Fruit fly (Drosophila melanogaster) whole organism, embryonic: ENCODE data around the gene CG11456.
A peak's percentile ranks its signal among the peaks of the same experiment; 100 is the strongest.

ENCODE experiments used
- CG10565 ChIP-seq: fragments of 200-800 bp; sonication (Bioruptor generic); optimal IDR thresholded peaks from 3 replicates; lab custom pipeline; 2016; ENCODE audit warnings: missing biosample characterization, mild to moderate bottlenecking, missing genetic modification characterization
- CG12219 ChIP-seq: fragments of 200-800 bp; sonication (Bioruptor generic); optimal IDR thresholded peaks from 3 replicates; lab custom pipeline; 2018; ENCODE audit warnings: missing biosample characterization, mild to moderate bottlenecking, missing genetic modification characterization
- CG13123 ChIP-seq: fragments of 200-800 bp; sonication (Bioruptor generic); optimal IDR thresholded peaks from 2 replicates; lab custom pipeline; 2016; ENCODE audit warnings: missing biosample characterization, missing genetic modification characterization
- CG13296 ChIP-seq: fragments of 200-800 bp; sonication (Bioruptor generic); optimal IDR thresholded peaks from 3 replicates; lab custom pipeline; 2018; ENCODE audit warnings: missing biosample characterization, mild to moderate bottlenecking, missing genetic modification characterization
- CG13624 ChIP-seq: fragments of 200-800 bp; sonication (Bioruptor generic); optimal IDR thresholded peaks from 2 replicates; lab custom pipeline; 2016; ENCODE audit warnings: missing biosample characterization, missing genetic modification characterization
- CG17186 ChIP-seq: fragments of 200-800 bp; sonication (Bioruptor generic); optimal IDR thresholded peaks from 3 replicates; lab custom pipeline; 2017; ENCODE audit warnings: missing biosample characterization, missing genetic modification reagents, missing genetic modification characterization
- CG17829 ChIP-seq: fragments of 200-800 bp; optimal IDR thresholded peaks from 2 replicates; lab custom pipeline; 2019; ENCODE audit warnings: missing biosample characterization, mild to moderate bottlenecking, missing genetic modification characterization, moderate library complexity
- CG17912 ChIP-seq: fragments of 200-800 bp; sonication (Bioruptor generic); optimal IDR thresholded peaks from 2 replicates; lab custom pipeline; 2018; ENCODE audit warnings: missing biosample characterization, mild to moderate bottlenecking, missing genetic modification characterization
- CG1792 ChIP-seq: fragments of 200-800 bp; sonication (Bioruptor generic); optimal IDR thresholded peaks from 2 replicates; lab custom pipeline; 2016; ENCODE audit warnings: missing biosample characterization, missing genetic modification characterization
- CG18262 ChIP-seq: fragments of 200-800 bp; optimal IDR thresholded peaks from 3 replicates; lab custom pipeline; 2019; ENCODE audit warnings: missing biosample characterization, mild to moderate bottlenecking, missing genetic modification characterization, moderate library complexity
- CG31441 ChIP-seq: fragments of 200-800 bp; sonication (Bioruptor generic); IDR thresholded peaks from 2 replicates; pipeline ENCODE4 v1.3.6; 2022; ENCODE audit warnings: missing biosample characterization, missing genetic modification characterization
- CG3838 ChIP-seq: fragments of 200-800 bp; sonication (Bioruptor generic); optimal IDR thresholded peaks from 3 replicates; lab custom pipeline; 2016; ENCODE audit warnings: missing biosample characterization, missing genetic modification characterization
- CG43689 ChIP-seq: fragments of 200-800 bp; sonication (Bioruptor generic); IDR thresholded peaks from 2 replicates; pipeline ENCODE4 v1.3.6; 2022; ENCODE audit warnings: missing biosample characterization, missing genetic modification characterization
- CG4424 ChIP-seq: fragments of 200-800 bp; sonication (Bioruptor generic); optimal IDR thresholded peaks from 3 replicates; lab custom pipeline; 2016; ENCODE audit warnings: missing biosample characterization, missing genetic modification characterization
- CG4820 ChIP-seq: fragments of 200-800 bp; sonication (Bioruptor generic); optimal IDR thresholded peaks from 3 replicates; lab custom pipeline; 2016; ENCODE audit warnings: missing biosample characterization, missing genetic modification characterization
- CG5245 ChIP-seq: fragments of 200-800 bp; sonication (Bioruptor generic); optimal IDR thresholded peaks from 3 replicates; lab custom pipeline; 2016; ENCODE audit warnings: missing biosample characterization, missing genetic modification characterization
- CG5953 ChIP-seq: fragments of 200-800 bp; sonication (Bioruptor generic); IDR thresholded peaks from 2 replicates; pipeline ENCODE4 v1.3.6; 2022; ENCODE audit warnings: missing biosample characterization, missing genetic modification characterization
- CG8089 ChIP-seq: fragments of 200-800 bp; sonication (Bioruptor generic); optimal IDR thresholded peaks from 3 replicates; lab custom pipeline; 2016; ENCODE audit warnings: missing biosample characterization, missing genetic modification characterization
- CG9215 ChIP-seq: fragments of 200-800 bp; sonication (Bioruptor generic); IDR thresholded peaks from 2 replicates; pipeline ENCODE4 v1.3.6; 2022; ENCODE audit warnings: missing biosample characterization, missing genetic modification characterization
- Camta ChIP-seq: fragments of 200-800 bp; sonication (Bioruptor generic); optimal IDR thresholded peaks from 2 replicates; lab custom pipeline; 2016; ENCODE audit warnings: missing biosample characterization, missing genetic modification characterization
- D19A ChIP-seq: fragments of 200-800 bp; optimal IDR thresholded peaks from 3 replicates; lab custom pipeline; 2019; ENCODE audit warnings: missing biosample characterization, mild to moderate bottlenecking, missing genetic modification characterization, moderate library complexity
- Deaf1 ChIP-seq: fragments of 200-800 bp; optimal IDR thresholded peaks from 3 replicates; lab custom pipeline; 2019; ENCODE audit warnings: missing biosample characterization, mild to moderate bottlenecking, missing genetic modification characterization, moderate library complexity
- Jarid2 ChIP-seq: fragments of 200-800 bp; sonication (Bioruptor generic); optimal IDR thresholded peaks from 3 replicates; lab custom pipeline; 2017; ENCODE audit warnings: mild to moderate bottlenecking, missing biosample characterization, missing genetic modification reagents, missing genetic modification characterization
- Mrtf ChIP-seq: fragments of 200-800 bp; sonication (Bioruptor generic); IDR thresholded peaks from 3 replicates; pipeline ENCODE4 v1.3.6; 2022; ENCODE audit warnings: missing biosample characterization, missing genetic modification characterization
- Neu2 ChIP-seq: fragments of 200-800 bp; sonication (Bioruptor generic); optimal IDR thresholded peaks from 3 replicates; lab custom pipeline; 2016; ENCODE audit warnings: missing biosample characterization, missing genetic modification characterization, borderline replicate concordance
- NfI ChIP-seq: fragments of 200-800 bp; sonication (Bioruptor generic); optimal IDR thresholded peaks from 3 replicates; lab custom pipeline; 2018; ENCODE audit warnings: missing biosample characterization, mild to moderate bottlenecking, missing genetic modification characterization, moderate library complexity
- Taf1 ChIP-seq: fragments of 200-800 bp; sonication (Bioruptor generic); IDR thresholded peaks from 2 replicates; pipeline ENCODE4 v1.3.6; 2022; ENCODE audit warnings: missing biosample characterization, missing genetic modification characterization
- Trl ChIP-seq, 3 experiments: fragments of >200 bp in 2 of 3; fragments of 200-800 bp in 1 of 3; sonication (Bioruptor generic) in 1 of 3; optimal IDR thresholded peaks; 2 replicates in 1 of 3; 3 replicates in 2 of 3; lab custom pipeline; 2016 to 2017; ENCODE audit warnings: missing biosample characterization in 1 of 3, missing genetic modification characterization in 1 of 3
- ash1 ChIP-seq: fragments of 200-800 bp; sonication (Bioruptor generic); optimal IDR thresholded peaks from 2 replicates; lab custom pipeline; 2018; ENCODE audit warnings: missing biosample characterization, mild to moderate bottlenecking, missing genetic modification characterization
- ato ChIP-seq: fragments of 200-800 bp; sonication (Bioruptor generic); IDR thresholded peaks from 2 replicates; pipeline ENCODE4 v1.3.6; 2022; ENCODE audit warnings: missing biosample characterization, missing genetic modification characterization; ENCODE audit not compliant: partially characterized antibody
- bab2 ChIP-seq: fragments of 200-800 bp; sonication (Bioruptor generic); optimal IDR thresholded peaks from 2 replicates; lab custom pipeline; 2016; ENCODE audit warnings: missing biosample characterization, missing genetic modification characterization
- bbx ChIP-seq: fragments of 200-800 bp; sonication (Bioruptor generic); IDR thresholded peaks from 2 replicates; pipeline ENCODE4 v1.3.6; 2022; ENCODE audit warnings: missing biosample characterization, missing genetic modification characterization; ENCODE audit not compliant: partially characterized antibody
- bigmax ChIP-seq: fragments of 200-800 bp; sonication (Bioruptor generic); optimal IDR thresholded peaks from 2 replicates; lab custom pipeline; 2018; ENCODE audit warnings: missing biosample characterization, mild to moderate bottlenecking, missing genetic modification characterization
- croc ChIP-seq: fragments of 200-800 bp; sonication (Bioruptor generic); conservative IDR thresholded peaks from 3 replicates; pipeline ENCODE4 v1.3.6; 2022; ENCODE audit warnings: missing biosample characterization, missing genetic modification characterization
- cwo ChIP-seq: fragments of 200-800 bp; sonication (Bioruptor generic); optimal IDR thresholded peaks from 3 replicates; lab custom pipeline; 2017; ENCODE audit warnings: missing biosample characterization, missing genetic modification characterization, mild to moderate bottlenecking, moderate library complexity, missing genetic modification reagents
- dimm ChIP-seq: fragments of 200-800 bp; sonication (Bioruptor generic); IDR thresholded peaks from 2 replicates; pipeline ENCODE4 v1.3.6; 2022; ENCODE audit warnings: missing biosample characterization, missing genetic modification characterization
- disco-r ChIP-seq: fragments of 200-800 bp; sonication (Bioruptor generic); optimal IDR thresholded peaks from 2 replicates; lab custom pipeline; 2016; ENCODE audit warnings: missing biosample characterization, missing genetic modification characterization
- dm ChIP-seq: fragments of 200-800 bp; sonication (Bioruptor generic); optimal IDR thresholded peaks from 3 replicates; lab custom pipeline; 2016; ENCODE audit warnings: missing biosample characterization, missing genetic modification characterization
- gsb-n ChIP-seq: fragments of 200-800 bp; sonication (Bioruptor generic); optimal IDR thresholded peaks from 3 replicates; lab custom pipeline; 2018; ENCODE audit warnings: missing biosample characterization, mild to moderate bottlenecking, missing genetic modification characterization
- jigr1 ChIP-seq: fragments of 200-800 bp; sonication (Bioruptor generic); IDR thresholded peaks from 3 replicates; pipeline ENCODE4 v1.3.6; 2022; ENCODE audit warnings: missing biosample characterization, missing genetic modification characterization
- maf-S ChIP-seq: fragments of 200-800 bp; sonication (Bioruptor generic); optimal IDR thresholded peaks from 2 replicates; lab custom pipeline; 2016; ENCODE audit warnings: missing biosample characterization, missing genetic modification characterization
- mirr ChIP-seq: fragments of 200-800 bp; sonication (Bioruptor generic); optimal IDR thresholded peaks from 3 replicates; lab custom pipeline; 2018; ENCODE audit warnings: missing biosample characterization, mild to moderate bottlenecking, missing genetic modification characterization
- onecut ChIP-seq: fragments of 200-800 bp; sonication (Bioruptor generic); IDR thresholded peaks from 2 replicates; pipeline ENCODE4 v1.3.6; 2022; ENCODE audit warnings: missing biosample characterization, missing genetic modification characterization
- pan ChIP-seq, 4 experiments: fragments of >200 bp in 3 of 4; fragments of 200-800 bp in 1 of 4; sonication (Bioruptor generic) in 1 of 4; optimal IDR thresholded peaks in 3 of 4; IDR thresholded peaks in 1 of 4; 2 replicates each; pipeline versions ENCODE4 v1.3.6 to Lab custom; 2017 to 2022; ENCODE audit warnings: missing biosample characterization in 2 of 4, missing genetic modification characterization in 2 of 4, mixed read lengths in 1 of 4
- sens-2 ChIP-seq: fragments of 200-800 bp; sonication (Bioruptor generic); IDR thresholded peaks from 2 replicates; pipeline ENCODE4 v1.3.6; 2022; ENCODE audit warnings: missing biosample characterization, missing genetic modification characterization
- stc ChIP-seq: fragments of 200-800 bp; sonication (Bioruptor generic); IDR thresholded peaks from 2 replicates; pipeline ENCODE4 v1.3.6; 2022; ENCODE audit warnings: missing biosample characterization, missing genetic modification characterization
- trh ChIP-seq: fragments of 200-800 bp; sonication (Bioruptor generic); optimal IDR thresholded peaks from 2 replicates; lab custom pipeline; 2016; ENCODE audit warnings: missing biosample characterization, missing genetic modification characterization
- vvl ChIP-seq: fragments of 200-800 bp; sonication (Bioruptor generic); IDR thresholded peaks from 2 replicates; pipeline ENCODE4 v1.3.6; 2022; ENCODE audit warnings: missing biosample characterization, missing genetic modification characterization
- wdn ChIP-seq: fragments of 200-800 bp; sonication (Bioruptor generic); IDR thresholded peaks from 2 replicates; pipeline ENCODE4 v1.3.6; 2022; ENCODE audit warnings: missing biosample characterization, missing genetic modification characterization

The CG11456 gene

dm6 chr3L:20837040-20837830, 4.6 kb upstream of the CG11456 start, which contains the start of gene CG13255 (continued):
- TF ChIP-seq vvl (GFP tag; lab: Robert Waterston, UW) (no peak), CG12219 (GFP tag; lab: Kevin White, UChicago) (no peak), maf-S (GFP tag; lab: Kevin White, UChicago) (no peak), CG17186 (GFP tag; lab: Kevin White, UChicago) (no peak), CG17829 (tag; lab: Kevin White, UChicago) (no peak), sens-2 (GFP tag; lab: Robert Waterston, UW) (no peak), gsb-n (tag; lab: Kevin White, UChicago) (no peak), wdn (no peak), CG1792 (GFP tag; lab: Kevin White, UChicago) (peak; percentile 1), CG43689 (GFP tag; lab: Robert Waterston, UW) (no peak), cwo (GFP tag; lab: Kevin White, UChicago) (peak; percentile 78), disco-r (GFP tag; lab: Kevin White, UChicago) (no peak), bab2 (peak; percentile 16), dimm (GFP tag; lab: Robert Waterston, UW) (no peak), CG4424 (GFP tag; lab: Kevin White, UChicago) (peak; percentile 50), CG5245 (GFP tag; lab: Kevin White, UChicago) (no peak), CG3838 (GFP tag; lab: Kevin White, UChicago) (no peak), D19A (tag; lab: Kevin White, UChicago) (peak; percentile 16), NfI (GFP tag; lab: Kevin White, UChicago) (peak; percentile 52), CG10565 (GFP tag; lab: Kevin White, UChicago) (no peak), onecut (GFP tag; lab: Robert Waterston, UW) (no peak), jigr1 (GFP tag; lab: Robert Waterston, UW) (no peak), ato (no peak), Taf1 (GFP tag; lab: Robert Waterston, UW) (no peak), Trl (optimal IDR thresholded peaks at IDR 0.05; lab: Kevin White, UChicago) (no peak), Trl (GFP tag; optimal IDR thresholded peaks at IDR 0.05; lab: Kevin White, UChicago) (peak; percentile 24), ash1 (GFP tag; lab: Kevin White, UChicago) (no peak), Mrtf (GFP tag; lab: Robert Waterston, UW) (no peak), dm (GFP tag; lab: Kevin White, UChicago) (no peak), CG9215 (GFP tag; lab: Robert Waterston, UW) (peak; percentile 36; the same call in 1 of the 2 replicates), CG13296 (GFP tag; lab: Kevin White, UChicago) (no peak), CG31441 (GFP tag; lab: Robert Waterston, UW) (peak; percentile 21; the same call in 1 of the 2 replicates), Camta (GFP tag; lab: Kevin White, UChicago) (peak; percentile 13), CG13624 (GFP tag; lab: Kevin White, UChicago) (no peak), CG17912 (no peak), trh (GFP tag; lab: Kevin White, UChicago) (no peak), pan (optimal IDR thresholded peaks at IDR 0.05; lab: Kevin White, UChicago) (no peak), pan (GFP tag; optimal IDR thresholded peaks at IDR 0.05 in 1 of 2, IDR thresholded peaks at IDR 0.05 in 1 of 2) (peak in 1 of 2 experiments; percentile 14), croc (GFP tag; lab: Robert Waterston, UW) (no peak), CG4820 (no peak), Deaf1 (tag; lab: Kevin White, UChicago) (no peak), CG13123 (no peak), stc (GFP tag; lab: Robert Waterston, UW) (no peak), bigmax (GFP tag; lab: Kevin White, UChicago) (no peak), Jarid2 (GFP tag; lab: Kevin White, UChicago) (peak; percentile 5), CG18262 (tag; lab: Kevin White, UChicago) (peak; percentile 51), Neu2 (GFP tag; lab: Kevin White, UChicago) (no peak), mirr (GFP tag; lab: Kevin White, UChicago) (no peak), bbx (GFP tag; lab: Robert Waterston, UW) (no peak), CG8089 (GFP tag; lab: Kevin White, UChicago) (no peak), CG5953 (no peak)
